Fruit fly (Drosophila melanogaster) whole organism, wandering third instar larva: ENCODE results near the gene Rbsn-5.

Experiments
- Abd-B ChIP-seq: fragments of >200 bp; optimal IDR thresholded peaks from 2 replicates; lab custom pipeline; 2017; ENCODE audit warnings: missing biosample characterization, missing genetic modification characterization
- CG32264 ChIP-seq: fragments of 200-800 bp; sonication (Bioruptor generic); optimal IDR thresholded peaks from 2 replicates; lab custom pipeline; 2016; ENCODE audit warnings: missing biosample characterization, missing genetic modification characterization
- CG9705 ChIP-seq: fragments of 200-800 bp; sonication (Bioruptor generic); optimal IDR thresholded peaks from 2 replicates; lab custom pipeline; 2018; ENCODE audit warnings: missing biosample characterization, mild to moderate bottlenecking, missing genetic modification characterization
- CrebA ChIP-seq: fragments of 200-800 bp; sonication (Bioruptor generic); optimal IDR thresholded peaks from 2 replicates; lab custom pipeline; 2016; ENCODE audit warnings: missing biosample characterization, mild to moderate bottlenecking, missing genetic modification characterization, borderline replicate concordance
- Dfd ChIP-seq: fragments of >200 bp; optimal IDR thresholded peaks from 2 replicates; lab custom pipeline; 2017; ENCODE audit warnings: missing biosample characterization, missing genetic modification characterization
- Dif ChIP-seq: fragments of 200-275, 200-300 bp; sonication (Bioruptor generic); optimal IDR thresholded peaks from 2 replicates; lab custom pipeline; 2018; ENCODE audit warnings: missing biosample characterization, missing genetic modification characterization; ENCODE audit not compliant: partially characterized antibody
- GATAd ChIP-seq: sonication (Bioruptor generic); optimal IDR thresholded peaks from 2 replicates; lab custom pipeline; 2016; ENCODE audit warnings: missing biosample characterization, missing genetic modification characterization
- HLH106 ChIP-seq: fragments of 200-800 bp; optimal IDR thresholded peaks from 3 replicates; lab custom pipeline; 2019; ENCODE audit warnings: missing biosample characterization, mild to moderate bottlenecking, missing genetic modification characterization, moderate library complexity
- Hnf4 ChIP-seq: fragments of 200-800 bp; sonication (Bioruptor generic); optimal IDR thresholded peaks from 2 replicates; lab custom pipeline; 2016; ENCODE audit warnings: missing biosample characterization, mild to moderate bottlenecking, missing genetic modification characterization
- Hr78 ChIP-seq: fragments of >200 bp; optimal IDR thresholded peaks from 2 replicates; lab custom pipeline; 2017; ENCODE audit warnings: missing biosample characterization, missing genetic modification characterization
- Hr83 ChIP-seq: fragments of 200-300 bp; sonication (Bioruptor generic); optimal IDR thresholded peaks from 2 replicates; lab custom pipeline; 2016; ENCODE audit warnings: missing biosample characterization, mild to moderate bottlenecking, missing genetic modification characterization, moderate library complexity; ENCODE audit not compliant: poor library complexity, severe bottlenecking
- Jra ChIP-seq: sonication (Bioruptor generic); optimal IDR thresholded peaks from 2 replicates; lab custom pipeline; 2016; ENCODE audit warnings: missing biosample characterization, missing genetic modification characterization
- Mio ChIP-seq: sonication (Bioruptor generic); optimal IDR thresholded peaks from 2 replicates; lab custom pipeline; 2016; ENCODE audit warnings: missing biosample characterization, missing genetic modification characterization
- Myc ChIP-seq: fragments of >200 bp; optimal IDR thresholded peaks from 2 replicates; lab custom pipeline; 2017
- N ChIP-seq: fragments of >200 bp; optimal IDR thresholded peaks from 2 replicates; lab custom pipeline; 2018; ENCODE audit warnings: missing biosample characterization, missing external identifiers, missing genetic modification characterization
- OdsH ChIP-seq: fragments of 200-800 bp; sonication (Bioruptor generic); optimal IDR thresholded peaks from 2 replicates; lab custom pipeline; 2016; ENCODE audit warnings: missing biosample characterization, mild to moderate bottlenecking, missing genetic modification characterization
- Rel ChIP-seq, 2 experiments: fragments of 200-800 bp; sonication (Bioruptor generic) in 1 of 2; optimal IDR thresholded peaks; 2 replicates in 1 of 2; 3 replicates in 1 of 2; lab custom pipeline; 2016 to 2019; ENCODE audit warnings: mild to moderate bottlenecking in 2 of 2, missing biosample characterization in 2 of 2, missing genetic modification characterization in 2 of 2, moderate library complexity in 1 of 2
- Sp1 ChIP-seq: fragments of 200-800 bp; sonication (Bioruptor generic); optimal IDR thresholded peaks from 3 replicates; lab custom pipeline; 2019; ENCODE audit warnings: missing biosample characterization, mild to moderate bottlenecking, missing genetic modification characterization, moderate library complexity
- Vsx2 ChIP-seq: fragments of 200-300, 225-300 bp; sonication (Bioruptor generic); optimal IDR thresholded peaks from 2 replicates; lab custom pipeline; 2018; ENCODE audit warnings: missing biosample characterization, missing genetic modification characterization; ENCODE audit not compliant: partially characterized antibody
- br ChIP-seq: fragments of 200-800 bp; sonication (Bioruptor generic); optimal IDR thresholded peaks from 2 replicates; lab custom pipeline; 2016; ENCODE audit warnings: missing biosample characterization, missing genetic modification characterization
- brk ChIP-seq: fragments of 200-800 bp; sonication (Bioruptor generic); optimal IDR thresholded peaks from 2 replicates; lab custom pipeline; 2016; ENCODE audit warnings: missing biosample characterization, mild to moderate bottlenecking, missing genetic modification characterization
- dl ChIP-seq, 2 experiments: fragments of 175-275, 200-275 bp in 1 of 2; fragments of 200-275 bp in 1 of 2; sonication (Bioruptor generic); optimal IDR thresholded peaks; lab custom pipeline; 2018; ENCODE audit warnings: mild to moderate bottlenecking in 2 of 2, missing biosample characterization in 2 of 2, missing genetic modification characterization in 2 of 2, moderate library complexity in 2 of 2; ENCODE audit not compliant: partially characterized antibody in 2 of 2, insufficient read depth in 1 of 2
- dmrt93B ChIP-seq: fragments of 200-800 bp; sonication (Bioruptor generic); optimal IDR thresholded peaks from 2 replicates; lab custom pipeline; 2018; ENCODE audit warnings: missing biosample characterization, mild to moderate bottlenecking, missing genetic modification characterization
- dsf ChIP-seq: sonication (Bioruptor generic); optimal IDR thresholded peaks from 2 replicates; lab custom pipeline; 2016; ENCODE audit warnings: missing biosample characterization, missing genetic modification characterization, borderline replicate concordance
- ey ChIP-seq: fragments of 200-800 bp; sonication (Bioruptor generic); optimal IDR thresholded peaks from 2 replicates; lab custom pipeline; 2016; ENCODE audit warnings: missing biosample characterization, missing genetic modification characterization
- foxo ChIP-seq, 2 experiments: fragments of 200-800 bp; sonication (Bioruptor generic); optimal IDR thresholded peaks; 2 replicates in 1 of 2; 3 replicates in 1 of 2; lab custom pipeline; 2016 to 2017; ENCODE audit warnings: missing biosample characterization in 2 of 2, missing genetic modification characterization in 2 of 2
- fru ChIP-seq: fragments of 200-800 bp; sonication (Bioruptor generic); optimal IDR thresholded peaks from 3 replicates; lab custom pipeline; 2016; ENCODE audit warnings: missing biosample characterization, mild to moderate bottlenecking, missing genetic modification characterization
- h ChIP-seq: fragments of 200-800 bp; sonication (Bioruptor generic); optimal IDR thresholded peaks from 3 replicates; lab custom pipeline; 2016; ENCODE audit warnings: missing biosample characterization, mild to moderate bottlenecking, missing genetic modification characterization
- jim ChIP-seq: fragments of 175-275, 200-325 bp; sonication (Bioruptor generic); optimal IDR thresholded peaks from 2 replicates; lab custom pipeline; 2016; ENCODE audit warnings: missing biosample characterization, mild to moderate bottlenecking, missing genetic modification characterization
- lola ChIP-seq: fragments of >200 bp; optimal IDR thresholded peaks from 2 replicates; lab custom pipeline; 2017; ENCODE audit warnings: missing biosample characterization, missing genetic modification characterization
- pan ChIP-seq: fragments of >200 bp; optimal IDR thresholded peaks from 2 replicates; lab custom pipeline; 2017
- psq ChIP-seq: fragments of 200-800 bp; sonication (Bioruptor generic); optimal IDR thresholded peaks from 3 replicates; lab custom pipeline; 2017; ENCODE audit warnings: missing biosample characterization, mild to moderate bottlenecking, missing genetic modification characterization, moderate library complexity
- rgr ChIP-seq: fragments of 200-800 bp; sonication (Bioruptor generic); optimal IDR thresholded peaks from 3 replicates; lab custom pipeline; 2016; ENCODE audit warnings: missing biosample characterization, mild to moderate bottlenecking, missing genetic modification characterization
- sage ChIP-seq: fragments of 200-800 bp; sonication (Bioruptor generic); optimal IDR thresholded peaks from 2 replicates; lab custom pipeline; 2016; ENCODE audit warnings: missing biosample characterization, mild to moderate bottlenecking, missing genetic modification characterization
- sv ChIP-seq: fragments of 200-800 bp; sonication (Bioruptor generic); optimal IDR thresholded peaks from 3 replicates; lab custom pipeline; 2016; ENCODE audit warnings: missing biosample characterization, missing genetic modification characterization
- tai ChIP-seq: sonication (Bioruptor generic); optimal IDR thresholded peaks from 2 replicates; lab custom pipeline; 2016; ENCODE audit warnings: missing biosample characterization, missing genetic modification characterization
- usp ChIP-seq: fragments of >200 bp; optimal IDR thresholded peaks from 2 replicates; lab custom pipeline; 2017; ENCODE audit warnings: missing biosample characterization, missing genetic modification characterization
- woc ChIP-seq: sonication (Bioruptor generic); optimal IDR thresholded peaks from 2 replicates; lab custom pipeline; 2016; ENCODE audit warnings: missing biosample characterization, mild to moderate bottlenecking, missing genetic modification characterization

The Rbsn-5 gene

DNA sequence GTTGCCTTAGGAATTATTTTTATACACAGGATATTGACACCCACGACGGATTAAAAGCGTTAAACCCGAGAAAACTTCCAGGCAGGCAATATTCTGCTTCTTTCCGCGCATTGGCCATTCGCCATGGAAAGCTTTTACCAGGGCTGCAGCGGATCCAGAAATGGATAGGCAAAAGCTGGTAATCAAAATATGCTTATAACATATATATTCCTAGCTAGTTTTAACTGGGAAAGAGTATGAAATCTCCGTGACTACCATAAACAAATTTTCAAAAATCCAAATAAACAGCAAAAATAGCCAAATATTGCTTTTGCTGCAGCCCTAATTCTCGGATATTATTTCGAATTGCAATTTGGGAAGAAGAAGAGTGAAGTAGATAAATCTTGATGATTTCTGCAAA is at the start of gene Rbsn-5, which contains the start of gene PAPLA1:
Gene Rbsn-5, plus strand, starts transcription at position 335 of the 400 bp plus-strand sequence.
Gene PAPLA1, minus strand, starts transcription at position 141 of the 400 bp plus-strand sequence.
- TF ChIP-seq rgr (GFP tag; lab: Kevin White, UChicago) (peak; percentile 96), dl (GFP tag; optimal IDR thresholded peaks at IDR 0.05; lab: Kevin White, UChicago; ENCODE audit: insufficient read depth in 1 of 2, partially characterized antibody in 2 of 2) (no peak), Abd-B (GFP tag; lab: Kevin White, UChicago) (no peak), br (GFP tag; lab: Kevin White, UChicago) (peak; percentile 96), HLH106 (tag; lab: Kevin White, UChicago) (peak; percentile 96), pan (no peak), Rel (GFP tag; optimal IDR thresholded peaks at IDR 0.05; lab: Kevin White, UChicago) (no peak), Rel (tag; optimal IDR thresholded peaks at IDR 0.05; lab: Kevin White, UChicago) (peak; percentile 81), foxo (GFP tag; optimal IDR thresholded peaks at IDR 0.05; lab: Kevin White, UChicago) (peak; percentile 51 to 97), Mio (GFP tag; lab: Kevin White, UChicago) (peak; percentile 52), CrebA (GFP tag; lab: Kevin White, UChicago) (no peak), sv (GFP tag; lab: Kevin White, UChicago) (peak; percentile 92), Hr83 (GFP tag; lab: Kevin White, UChicago) (peak; percentile 93), Hnf4 (GFP tag; lab: Kevin White, UChicago) (peak; percentile 97), dmrt93B (GFP tag; lab: Kevin White, UChicago) (peak; percentile 84), fru (GFP tag; lab: Kevin White, UChicago) (peak; percentile 95), ey (GFP tag; lab: Kevin White, UChicago) (peak; percentile 95), psq (GFP tag; lab: Kevin White, UChicago) (peak; percentile 86), OdsH (GFP tag; lab: Kevin White, UChicago) (peak; percentile 93), Jra (peak; percentile 96), brk (GFP tag; lab: Kevin White, UChicago) (peak; percentile 93), woc (GFP tag; lab: Kevin White, UChicago) (peak; percentile 95), Sp1 (peak; percentile 93), lola (no peak), tai (GFP tag; lab: Kevin White, UChicago) (peak; percentile 97), N (GFP tag; lab: Kevin White, UChicago) (no peak), CG32264 (GFP tag; lab: Kevin White, UChicago) (peak; percentile 84), Dfd (no peak), jim (GFP tag; lab: Kevin White, UChicago) (no peak), sage (no peak), Myc (peak; percentile 71), Dif (GFP tag; lab: Kevin White, UChicago) (no peak), GATAd (GFP tag; lab: Kevin White, UChicago) (peak; percentile 83), Hr78 (GFP tag; lab: Kevin White, UChicago) (no peak), dsf (GFP tag; lab: Kevin White, UChicago) (peak; percentile 91), h (GFP tag; lab: Kevin White, UChicago) (peak; percentile 97), Vsx2 (GFP tag; lab: Kevin White, UChicago) (no peak), CG9705 (GFP tag; lab: Kevin White, UChicago) (peak; percentile 94), usp (GFP tag; lab: Kevin White, UChicago) (no peak)

dm6 chr2L:8110549-8111438 is 48.8 kb upstream of the Rbsn-5 start:
- TF ChIP-seq usp (GFP tag; lab: Kevin White, UChicago): no peak
- no peak for TF ChIP-seq foxo (GFP tag; optimal IDR thresholded peaks at IDR 0.05; lab: Kevin White, UChicago)
- TF ChIP-seq rgr (GFP tag; lab: Kevin White, UChicago): no peak
- TF ChIP-seq Hnf4 (GFP tag; lab: Kevin White, UChicago): no peak
- no peak for TF ChIP-seq Sp1
- TF ChIP-seq Vsx2 (GFP tag; lab: Kevin White, UChicago): no peak
- no peak for TF ChIP-seq jim (GFP tag; lab: Kevin White, UChicago)
- no peak for TF ChIP-seq CG32264 (GFP tag; lab: Kevin White, UChicago)
- TF ChIP-seq br (GFP tag; lab: Kevin White, UChicago): no peak
- TF ChIP-seq Mio (GFP tag; lab: Kevin White, UChicago): no peak
- no peak for TF ChIP-seq psq (GFP tag; lab: Kevin White, UChicago)
- no peak for TF ChIP-seq tai (GFP tag; lab: Kevin White, UChicago)
- no peak for TF ChIP-seq sv (GFP tag; lab: Kevin White, UChicago)
- TF ChIP-seq brk (GFP tag; lab: Kevin White, UChicago): no peak
- no peak for TF ChIP-seq HLH106 (tag; lab: Kevin White, UChicago)
- TF ChIP-seq Rel (GFP tag; optimal IDR thresholded peaks at IDR 0.05; lab: Kevin White, UChicago): no peak
- TF ChIP-seq Rel (tag; optimal IDR thresholded peaks at IDR 0.05; lab: Kevin White, UChicago): no peak
- no peak for TF ChIP-seq CG9705 (GFP tag; lab: Kevin White, UChicago)
- no peak for TF ChIP-seq OdsH (GFP tag; lab: Kevin White, UChicago)
- no peak for TF ChIP-seq Abd-B (GFP tag; lab: Kevin White, UChicago)
